Fruit fly (Drosophila melanogaster) S2 (cell line): Measurements from ENCODE around the gene U4-U6-60K.

Experiments used
- CG8478 ChIP-seq: fragments of >200 bp; optimal IDR thresholded peaks from 2 replicates; lab custom pipeline; 2018
- CTCF ChIP-seq, 2 experiments: fragments of >200 bp; optimal IDR thresholded peaks; 2 replicates each; lab custom pipeline; 2018

- TF ChIP-seq CG8478, result no peak
- TF ChIP-seq CTCF (optimal IDR thresholded peaks at IDR 0.05; lab: Kevin White, UChicago), result no peak
These were observed 34.9 kb downstream of the U4-U6-60K start, which contains the start of the genes CG13733 and qjt for dm6 chr3L:17478826-17479225.
